Worm (Caenorhabditis elegans): Measurements from ENCODE around the gene spig-3.

spig-3 gene

ce11 chrV:14296499-14296898 lies 3.0 kb downstream of the spig-3 start, which contains the start of gene F14D7.3:
Gene F14D7.3 (plus strand): TSS chrV:14296799.
- TF ChIP-seq ceh-36 (tag; optimal IDR thresholded peaks at IDR 0.05): no peak
- TF ChIP-seq pes-1 (GFP tag; IDR thresholded peaks at IDR 0.05): no peak
- no peak for TF ChIP-seq tra-4 (tag; optimal IDR thresholded peaks at IDR 0.05)

- TF ChIP-seq F13C5.2 (tag; optimal IDR thresholded peaks at IDR 0.05): no peak
- TF ChIP-seq ets-7 (tag; optimal IDR thresholded peaks at IDR 0.05): no peak
- no peak for TF ChIP-seq ama-1 (optimal IDR thresholded peaks at IDR 0.05)
- TF ChIP-seq aly-1 (tag; optimal IDR thresholded peaks at IDR 0.05): no peak
- TF ChIP-seq flt-1 (GFP tag; IDR thresholded peaks at IDR 0.05): no peak
These were observed 5.1 kb downstream of the spig-3 start, which contains the start of gene F14D7.9 for ce11 chrV:14294396-14294795. Gene F14D7.9 (plus strand): TSS chrV:14294696.

ce11 chrV:14293667-14294194 lies 5.7 kb downstream of the spig-3 start, which contains the start of gene F14D7.2:
Gene F14D7.2 (minus strand): TSS chrV:14293717.
- TF ChIP-seq F13C5.2 (tag; optimal IDR thresholded peaks at IDR 0.05) (no peak), tbx-11 (GFP tag; IDR thresholded peaks at IDR 0.05) (no peak), sea-1 (GFP tag; conservative IDR thresholded peaks at IDR 0.05) (no peak), tra-4 (tag; optimal IDR thresholded peaks at IDR 0.05) (no peak), scrt-1 (GFP tag; IDR thresholded peaks at IDR 0.05) (no peak), hnd-1 (tag; optimal IDR thresholded peaks at IDR 0.05) (no peak), tbx-37 (GFP tag; conservative IDR thresholded peaks at IDR 0.05) (no peak), B0310.2 (tag; optimal IDR thresholded peaks at IDR 0.05) (no peak), ets-7 (tag; optimal IDR thresholded peaks at IDR 0.05) (no peak)

DNA sequence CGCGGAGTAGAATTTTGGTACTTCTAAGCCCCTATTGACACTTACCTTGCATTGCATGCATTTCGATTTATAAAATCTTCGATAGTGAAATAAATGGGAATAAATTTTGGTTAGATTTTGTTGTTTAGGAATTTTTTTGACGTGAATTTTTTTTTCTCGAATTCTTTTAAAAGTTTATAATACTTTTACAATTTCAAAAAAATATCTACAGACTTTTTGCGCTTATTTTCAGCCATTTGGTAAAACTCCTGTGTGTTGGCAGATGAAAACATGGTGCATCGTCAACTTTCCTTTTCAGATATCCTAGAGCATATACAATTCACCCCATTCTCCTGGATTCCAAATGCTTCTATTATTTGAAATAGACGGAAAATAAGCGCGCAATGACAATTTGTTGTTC lies 8.8 kb downstream of the spig-3 start, which contains the start of gene F14D7.18:
F14D7.18 (minus strand) TSS at position 101 of the 400 bp plus-strand sequence.
- no peak for TF ChIP-seq aly-1 (tag; optimal IDR thresholded peaks at IDR 0.05)
- no peak for TF ChIP-seq ama-1 (optimal IDR thresholded peaks at IDR 0.05)
- no peak for TF ChIP-seq sea-1 (GFP tag; conservative IDR thresholded peaks at IDR 0.05)
- no peak for TF ChIP-seq pes-1 (GFP tag; IDR thresholded peaks at IDR 0.05)
- TF ChIP-seq B0310.2 (tag; optimal IDR thresholded peaks at IDR 0.05): no peak
- no peak for TF ChIP-seq F13C5.2 (tag; optimal IDR thresholded peaks at IDR 0.05)
- TF ChIP-seq hnd-1 (tag; optimal IDR thresholded peaks at IDR 0.05): no peak
- no peak for TF ChIP-seq ets-7 (tag; optimal IDR thresholded peaks at IDR 0.05)
- TF ChIP-seq scrt-1 (GFP tag; IDR thresholded peaks at IDR 0.05): no peak
- no peak for TF ChIP-seq hmg-4 (GFP tag; optimal IDR thresholded peaks at IDR 0.05)
- TF ChIP-seq flt-1 (GFP tag; IDR thresholded peaks at IDR 0.05): no peak
- no peak for TF ChIP-seq tbx-37 (GFP tag; conservative IDR thresholded peaks at IDR 0.05)
- no peak for TF ChIP-seq tra-4 (tag; optimal IDR thresholded peaks at IDR 0.05)
- TF ChIP-seq ceh-13 (GFP tag; optimal IDR thresholded peaks at IDR 0.05): no peak
- no peak for TF ChIP-seq tbx-11 (GFP tag; IDR thresholded peaks at IDR 0.05)
- TF ChIP-seq hmbx-1 (tag; optimal IDR thresholded peaks at IDR 0.05): no peak
- no peak for TF ChIP-seq ceh-36 (tag; optimal IDR thresholded peaks at IDR 0.05)

ce11 chrV:14289363-14289762 lies 10.1 kb downstream of the spig-3 start, which contains the start of gene F14D7.1:
Gene F14D7.1 (minus strand): TSS chrV:14289463.
- TF ChIP-seq sea-1 (GFP tag; conservative IDR thresholded peaks at IDR 0.05) (no peak), F13C5.2 (tag; optimal IDR thresholded peaks at IDR 0.05) (no peak), ets-7 (tag; optimal IDR thresholded peaks at IDR 0.05) (no peak), ama-1 (optimal IDR thresholded peaks at IDR 0.05) (no peak), tbx-11 (GFP tag; IDR thresholded peaks at IDR 0.05) (no peak), aly-1 (tag; optimal IDR thresholded peaks at IDR 0.05) (no peak), hmg-4 (GFP tag; optimal IDR thresholded peaks at IDR 0.05) (no peak), ceh-36 (tag; optimal IDR thresholded peaks at IDR 0.05) (no peak), B0310.2 (tag; optimal IDR thresholded peaks at IDR 0.05) (no peak), flt-1 (GFP tag; IDR thresholded peaks at IDR 0.05) (no peak), ceh-13 (GFP tag; optimal IDR thresholded peaks at IDR 0.05) (no peak), tra-4 (tag; optimal IDR thresholded peaks at IDR 0.05) (no peak), hnd-1 (tag; optimal IDR thresholded peaks at IDR 0.05) (no peak), scrt-1 (GFP tag; IDR thresholded peaks at IDR 0.05) (no peak)

- TF ChIP-seq ceh-13 (GFP tag; optimal IDR thresholded peaks at IDR 0.05) (no peak), B0310.2 (tag; optimal IDR thresholded peaks at IDR 0.05) (no peak), pes-1 (GFP tag; IDR thresholded peaks at IDR 0.05) (no peak), hmg-4 (GFP tag; optimal IDR thresholded peaks at IDR 0.05) (no peak), ets-7 (tag; optimal IDR thresholded peaks at IDR 0.05) (no peak), F13C5.2 (tag; optimal IDR thresholded peaks at IDR 0.05) (no peak), flt-1 (GFP tag; IDR thresholded peaks at IDR 0.05) (no peak), tra-4 (tag; optimal IDR thresholded peaks at IDR 0.05) (no peak), ceh-36 (tag; optimal IDR thresholded peaks at IDR 0.05) (no peak), hmbx-1 (tag; optimal IDR thresholded peaks at IDR 0.05) (no peak), ama-1 (optimal IDR thresholded peaks at IDR 0.05) (no peak), aly-1 (tag; optimal IDR thresholded peaks at IDR 0.05) (no peak), hnd-1 (tag; optimal IDR thresholded peaks at IDR 0.05) (no peak), sea-1 (GFP tag; conservative IDR thresholded peaks at IDR 0.05) (no peak), tbx-37 (GFP tag; conservative IDR thresholded peaks at IDR 0.05) (no peak)
These were observed 13.7 kb downstream of the spig-3 start, which contains the start of gene F40G12.11 for ce11 chrV:14285803-14286202. Gene F40G12.11 (plus strand): TSS chrV:14286171.

- TF ChIP-seq hmbx-1 (tag; optimal IDR thresholded peaks at IDR 0.05) (no peak), F13C5.2 (tag; optimal IDR thresholded peaks at IDR 0.05) (no peak), ceh-36 (tag; optimal IDR thresholded peaks at IDR 0.05) (no peak), tbx-37 (GFP tag; conservative IDR thresholded peaks at IDR 0.05) (no peak), aly-1 (tag; optimal IDR thresholded peaks at IDR 0.05) (no peak), tbx-11 (GFP tag; IDR thresholded peaks at IDR 0.05) (no peak), hmg-4 (GFP tag; optimal IDR thresholded peaks at IDR 0.05) (no peak), scrt-1 (GFP tag; IDR thresholded peaks at IDR 0.05) (no peak), sea-1 (GFP tag; conservative IDR thresholded peaks at IDR 0.05) (no peak), tra-4 (tag; optimal IDR thresholded peaks at IDR 0.05) (no peak)
These were observed 16.2 kb downstream of the spig-3 start, which contains the start of gene F40G12.10 for ce11 chrV:14283241-14283640. Gene F40G12.10 (plus strand): TSS chrV:14283541.

All from whole organism, early embryonic.